Fruit fly (Drosophila melanogaster) Kc167 (cell line): ENCODE data around the gene elg1.

Experiments used
- Myc ChIP-seq: fragments of >200 bp; optimal IDR thresholded peaks from 2 replicates; lab custom pipeline; 2017; ENCODE audit warnings: missing external identifiers
- Sin3A ChIP-seq: fragments of >200 bp; optimal IDR thresholded peaks from 2 replicates; lab custom pipeline; 2018; ENCODE audit warnings: missing external identifiers
- insv ChIP-seq: fragments of >200 bp; optimal IDR thresholded peaks from 3 replicates; lab custom pipeline; 2018; ENCODE audit warnings: missing external identifiers
- psq ChIP-seq: fragments of >200 bp; optimal IDR thresholded peaks from 2 replicates; lab custom pipeline; 2017; ENCODE audit warnings: missing external identifiers
- ttk ChIP-seq: sonication (Bioruptor generic); optimal IDR thresholded peaks from 2 replicates; lab custom pipeline; 2017; ENCODE audit warnings: missing external identifiers

- no peak for TF ChIP-seq Myc (lab: Kevin White, UChicago)
- no peak for TF ChIP-seq psq
- no peak for TF ChIP-seq insv
- TF ChIP-seq ttk, result no peak
- no peak for TF ChIP-seq Sin3A
Observed at dm6 chr3L:16128481-16128972, 3.3 kb upstream of the elg1 start, which contains the start of gene Pgm1.
